Worm (Caenorhabditis elegans): ENCODE measurements around the gene ncr-2.

- peak; percentile 2 for TF ChIP-seq W03F9.2 (tag; optimal IDR thresholded peaks at IDR 0.05)
- peak; percentile 84 for TF ChIP-seq him-1 (tag; optimal IDR thresholded peaks at IDR 0.05)
Observed at ce11 chrIII:8227511-8227910, 30.6 kb upstream of the ncr-2 start, which contains the start of gene fbxl-1.

Data from whole organism, L4/young adult.